Worm (Caenorhabditis elegans) whole organism, early embryonic: Measurements from ENCODE around the gene C03C10.5.

ENCODE experiments used
- ama-1 ChIP-seq: fragments of 150-350 bp; optimal IDR thresholded peaks from 2 replicates; lab custom pipeline; 2014
- hmbx-1 ChIP-seq: sonication (generic microtip); optimal IDR thresholded peaks from 2 replicates; lab custom pipeline; 2016; ENCODE audit warnings: mild to moderate bottlenecking, missing genetic modification characterization, missing compliant biosample characterization

DNA sequence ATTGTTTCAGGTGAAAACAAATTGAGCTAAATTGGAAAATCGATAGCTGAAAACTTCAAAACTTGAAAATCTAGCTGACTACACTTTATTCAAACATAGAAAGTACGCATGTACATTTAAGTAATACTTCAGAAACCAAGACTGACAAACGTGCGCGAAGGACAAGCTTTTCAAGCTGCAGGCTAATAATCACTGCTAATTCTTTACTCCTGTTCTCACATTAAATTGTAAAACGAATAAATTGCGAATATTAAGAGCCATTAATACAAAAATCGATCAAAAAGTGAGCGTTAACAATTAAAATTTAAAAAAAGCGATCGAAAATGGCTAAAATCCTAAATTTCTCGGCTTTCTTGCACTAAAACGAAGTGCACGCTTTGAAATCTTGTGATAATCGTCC, 4.9 kb downstream of the C03C10.5 start:
- no peak for TF ChIP-seq ama-1 (lab: Kevin White, UChicago)
- TF ChIP-seq hmbx-1 (tag; lab: Kevin White, UChicago) = no peak
